Fruit fly (Drosophila melanogaster) whole organism, embryonic: ENCODE results near the gene sky.
A peak's percentile ranks its signal among the peaks of the same experiment; 100 is the strongest.

Experiments used
- Abd-B ChIP-seq: fragments of 200-800 bp; sonication (Bioruptor generic); optimal IDR thresholded peaks from 2 replicates; lab custom pipeline; 2018; ENCODE audit warnings: missing biosample characterization, mild to moderate bottlenecking, missing genetic modification characterization, moderate library complexity
- Atf6 ChIP-seq: fragments of 200-800 bp; sonication (Bioruptor generic); IDR thresholded peaks from 2 replicates; pipeline ENCODE4 v1.3.6; 2022; ENCODE audit warnings: missing biosample characterization, missing genetic modification characterization
- B-H2 ChIP-seq: fragments of 200-800 bp; sonication (Bioruptor generic); optimal IDR thresholded peaks from 2 replicates; lab custom pipeline; 2018; ENCODE audit warnings: missing biosample characterization, mild to moderate bottlenecking, missing genetic modification characterization
- BEAF-32 ChIP-seq: fragments of 200-800 bp; sonication (Bioruptor generic); optimal IDR thresholded peaks from 3 replicates; lab custom pipeline; 2017; ENCODE audit warnings: missing biosample characterization, missing genetic modification characterization, mild to moderate bottlenecking, moderate library complexity, missing genetic modification reagents
- CG11085 ChIP-seq: fragments of 200-800 bp; sonication (Bioruptor generic); IDR thresholded peaks from 2 replicates; pipeline ENCODE4 v1.3.6; 2022; ENCODE audit warnings: missing biosample characterization, missing genetic modification characterization
- CG12769 ChIP-seq: fragments of 200-800 bp; sonication (Bioruptor generic); optimal IDR thresholded peaks from 2 replicates; lab custom pipeline; 2019; ENCODE audit warnings: missing biosample characterization, mild to moderate bottlenecking, missing genetic modification characterization, moderate library complexity
- CG13775 ChIP-seq: fragments of 200-800 bp; sonication (Bioruptor generic); optimal IDR thresholded peaks from 3 replicates; lab custom pipeline; 2017; ENCODE audit warnings: missing biosample characterization, mild to moderate bottlenecking, missing genetic modification characterization
- CG1529 ChIP-seq: fragments of 200-800 bp; sonication (Bioruptor generic); optimal IDR thresholded peaks from 3 replicates; lab custom pipeline; 2018; ENCODE audit warnings: missing biosample characterization, missing genetic modification characterization
- CG15696 ChIP-seq: fragments of 200-800 bp; sonication (Bioruptor generic); optimal IDR thresholded peaks from 2 replicates; lab custom pipeline; 2019; ENCODE audit warnings: missing biosample characterization, mild to moderate bottlenecking, missing genetic modification characterization, moderate library complexity
- CG17912 ChIP-seq: fragments of 200-800 bp; sonication (Bioruptor generic); optimal IDR thresholded peaks from 2 replicates; lab custom pipeline; 2018; ENCODE audit warnings: missing biosample characterization, mild to moderate bottlenecking, missing genetic modification characterization
- CG18476 ChIP-seq: fragments of 200-800 bp; sonication (Bioruptor generic); optimal IDR thresholded peaks from 2 replicates; lab custom pipeline; 2016; ENCODE audit warnings: missing biosample characterization, mild to moderate bottlenecking, missing genetic modification characterization
- CG3281 ChIP-seq: fragments of 200-800 bp; sonication (Bioruptor generic); optimal IDR thresholded peaks from 3 replicates; lab custom pipeline; 2017; ENCODE audit warnings: missing biosample characterization, mild to moderate bottlenecking, missing genetic modification characterization
- CG4820 ChIP-seq: fragments of 200-800 bp; sonication (Bioruptor generic); optimal IDR thresholded peaks from 3 replicates; lab custom pipeline; 2016; ENCODE audit warnings: missing biosample characterization, missing genetic modification characterization
- CG6175 ChIP-seq: fragments of 200-800 bp; sonication (Bioruptor generic); IDR thresholded peaks from 3 replicates; pipeline ENCODE4 v1.3.6; 2022; ENCODE audit warnings: missing biosample characterization, missing genetic modification characterization
- CG8290 ChIP-seq, 3 experiments: fragments of 200-800 bp; sonication (Bioruptor generic); optimal IDR thresholded peaks; 2 replicates each; lab custom pipeline; 2016 to 2019; ENCODE audit warnings: missing biosample characterization in 3 of 3, missing genetic modification characterization in 3 of 3, mild to moderate bottlenecking in 2 of 3, moderate library complexity in 1 of 3
- CG9817 ChIP-seq: fragments of 200-800 bp; sonication (Bioruptor generic); optimal IDR thresholded peaks from 2 replicates; lab custom pipeline; 2018; ENCODE audit warnings: missing biosample characterization, mild to moderate bottlenecking, missing genetic modification characterization, moderate library complexity
- Dek ChIP-seq: fragments of 200-800 bp; sonication (Bioruptor generic); optimal IDR thresholded peaks from 3 replicates; lab custom pipeline; 2019; ENCODE audit warnings: missing biosample characterization, mild to moderate bottlenecking, missing genetic modification characterization, moderate library complexity
- ERR ChIP-seq: fragments of 200-800 bp; sonication (Bioruptor generic); optimal IDR thresholded peaks from 2 replicates; lab custom pipeline; 2016; ENCODE audit warnings: missing biosample characterization, missing genetic modification characterization
- Eip74EF ChIP-seq, 2 experiments: fragments of 200-800 bp in 1 of 2; fragments of >200 bp in 1 of 2; sonication (Bioruptor generic) in 1 of 2; optimal IDR thresholded peaks; 2 replicates each; lab custom pipeline; 2017 to 2019; ENCODE audit warnings: missing biosample characterization in 2 of 2, missing genetic modification characterization in 2 of 2, mild to moderate bottlenecking in 1 of 2, moderate library complexity in 1 of 2
- Fer2 ChIP-seq: fragments of 200-800 bp; sonication (Bioruptor generic); optimal IDR thresholded peaks from 2 replicates; lab custom pipeline; 2018; ENCODE audit warnings: missing biosample characterization, mild to moderate bottlenecking, missing genetic modification characterization, moderate library complexity
- H15 ChIP-seq: fragments of 200-800 bp; sonication (Bioruptor generic); IDR thresholded peaks from 3 replicates; pipeline ENCODE4 v1.3.6; 2022; ENCODE audit warnings: missing biosample characterization, missing genetic modification characterization
- HHEX ChIP-seq: fragments of 200-800 bp; sonication (Bioruptor generic); optimal IDR thresholded peaks from 3 replicates; lab custom pipeline; 2017; ENCODE audit warnings: missing biosample characterization, mild to moderate bottlenecking, missing genetic modification characterization, missing genetic modification reagents
- MBD-R2 ChIP-seq: fragments of 200-800 bp; sonication (Bioruptor generic); IDR thresholded peaks from 2 replicates; pipeline ENCODE4 v1.3.6; 2022; ENCODE audit warnings: missing biosample characterization, missing genetic modification characterization
- Med ChIP-seq: fragments of 200-800 bp; sonication (Bioruptor generic); peaks from one replicate; lab custom pipeline; 2016; ENCODE audit warnings: missing biosample characterization, missing genetic modification characterization, mild to moderate bottlenecking, inconsistent platforms, moderate library complexity
- Opbp ChIP-seq: fragments of 200-800 bp; sonication (Bioruptor generic); IDR thresholded peaks from 3 replicates; pipeline ENCODE4 v1.3.6; 2022; ENCODE audit warnings: missing biosample characterization, missing genetic modification characterization; ENCODE audit not compliant: partially characterized antibody
- PHDP ChIP-seq: fragments of 200-800 bp; sonication (Bioruptor generic); optimal IDR thresholded peaks from 3 replicates; lab custom pipeline; 2018; ENCODE audit warnings: missing biosample characterization, mild to moderate bottlenecking, missing genetic modification characterization, moderate library complexity
- Ravus ChIP-seq: fragments of 200-800 bp; sonication (Bioruptor generic); IDR thresholded peaks from 2 replicates; pipeline ENCODE4 v1.3.6; 2022; ENCODE audit warnings: missing biosample characterization, missing genetic modification characterization
- Spps ChIP-seq: fragments of 200-800 bp; sonication (Bioruptor generic); optimal IDR thresholded peaks from 2 replicates; lab custom pipeline; 2018; ENCODE audit warnings: missing biosample characterization, mild to moderate bottlenecking, missing genetic modification characterization
- TFAM ChIP-seq: fragments of 200-800 bp; sonication (Bioruptor generic); optimal IDR thresholded peaks from 2 replicates; lab custom pipeline; 2017; ENCODE audit warnings: missing biosample characterization, missing genetic modification characterization, inconsistent platforms
- Xrp1 ChIP-seq: fragments of 200-800 bp; sonication (Bioruptor generic); IDR thresholded peaks from 2 replicates; pipeline ENCODE4 v1.3.6; 2022; ENCODE audit warnings: missing biosample characterization, missing genetic modification characterization
- cas ChIP-seq: fragments of 200-800 bp; sonication (Bioruptor generic); IDR thresholded peaks from 2 replicates; pipeline ENCODE4 v1.3.6; 2022; ENCODE audit warnings: missing biosample characterization, missing genetic modification characterization
- chm ChIP-seq: fragments of 200-800 bp; sonication (Bioruptor generic); IDR thresholded peaks from 2 replicates; pipeline ENCODE4 v1.3.6; 2022; ENCODE audit warnings: missing biosample characterization, missing genetic modification characterization
- chn ChIP-seq: fragments of 200-800 bp; sonication (Bioruptor generic); optimal IDR thresholded peaks from 2 replicates; lab custom pipeline; 2016; ENCODE audit warnings: missing biosample characterization, missing genetic modification characterization
- en ChIP-seq: fragments of 200-800 bp; sonication (Bioruptor generic); optimal IDR thresholded peaks from 2 replicates; lab custom pipeline; 2016; ENCODE audit warnings: missing biosample characterization, missing genetic modification characterization
- hkb ChIP-seq, 2 experiments: fragments of 200-800 bp in 1 of 2; fragments of >200 bp in 1 of 2; sonication (Bioruptor generic) in 1 of 2; IDR thresholded peaks in 1 of 2; optimal IDR thresholded peaks in 1 of 2; 2 replicates each; pipeline versions ENCODE4 v1.3.6 to Lab custom; 2017 to 2022; ENCODE audit warnings: missing biosample characterization in 1 of 2, missing genetic modification characterization in 1 of 2
- kay ChIP-seq: fragments of 200-800 bp; sonication (Bioruptor generic); optimal IDR thresholded peaks from 2 replicates; lab custom pipeline; 2016; ENCODE audit warnings: missing biosample characterization, missing genetic modification characterization
- ken ChIP-seq: fragments of 200-800 bp; sonication (Bioruptor generic); IDR thresholded peaks from 3 replicates; pipeline ENCODE4 v1.3.6; 2022; ENCODE audit warnings: missing biosample characterization, missing genetic modification characterization
- klu ChIP-seq: fragments of 200-800 bp; sonication (Bioruptor generic); IDR thresholded peaks from 2 replicates; pipeline ENCODE4 v1.3.6; 2022; ENCODE audit warnings: missing biosample characterization, missing genetic modification characterization
- mirr ChIP-seq: fragments of 200-800 bp; sonication (Bioruptor generic); optimal IDR thresholded peaks from 3 replicates; lab custom pipeline; 2018; ENCODE audit warnings: missing biosample characterization, mild to moderate bottlenecking, missing genetic modification characterization
- pum ChIP-seq: fragments of 200-800 bp; sonication (Bioruptor generic); optimal IDR thresholded peaks from 2 replicates; lab custom pipeline; 2016; ENCODE audit warnings: missing biosample characterization, missing genetic modification characterization
- rib ChIP-seq: fragments of 200-800 bp; sonication (Bioruptor generic); IDR thresholded peaks from 2 replicates; pipeline ENCODE4 v1.3.6; 2022; ENCODE audit warnings: missing biosample characterization, missing genetic modification characterization
- row ChIP-seq: fragments of 200-800 bp; sonication (Bioruptor generic); IDR thresholded peaks from 3 replicates; pipeline ENCODE4 v1.3.6; 2022; ENCODE audit warnings: missing biosample characterization, missing genetic modification characterization
- scrt ChIP-seq: fragments of 200-800 bp; sonication (Bioruptor generic); optimal IDR thresholded peaks from 2 replicates; lab custom pipeline; 2018; ENCODE audit warnings: missing biosample characterization, mild to moderate bottlenecking, missing genetic modification characterization, moderate library complexity
- so ChIP-seq: fragments of 200-800 bp; sonication (Bioruptor generic); IDR thresholded peaks from 3 replicates; pipeline ENCODE4 v1.3.6; 2022; ENCODE audit warnings: missing biosample characterization, missing genetic modification characterization
- stwl ChIP-seq: fragments of 200-800 bp; sonication (Bioruptor generic); optimal IDR thresholded peaks from 3 replicates; lab custom pipeline; 2018; ENCODE audit warnings: missing biosample characterization, mild to moderate bottlenecking, missing genetic modification characterization, moderate library complexity
- tio ChIP-seq: fragments of 200-800 bp; sonication (Bioruptor generic); optimal IDR thresholded peaks from 2 replicates; lab custom pipeline; 2017; ENCODE audit warnings: missing biosample characterization, missing genetic modification characterization, inconsistent platforms
- ttk ChIP-seq: fragments of 200-800 bp; sonication (Bioruptor generic); IDR thresholded peaks from 2 replicates; pipeline ENCODE4 v2.1.2; 2022; ENCODE audit warnings: missing biosample characterization, missing genetic modification characterization

The sky gene

DNA sequence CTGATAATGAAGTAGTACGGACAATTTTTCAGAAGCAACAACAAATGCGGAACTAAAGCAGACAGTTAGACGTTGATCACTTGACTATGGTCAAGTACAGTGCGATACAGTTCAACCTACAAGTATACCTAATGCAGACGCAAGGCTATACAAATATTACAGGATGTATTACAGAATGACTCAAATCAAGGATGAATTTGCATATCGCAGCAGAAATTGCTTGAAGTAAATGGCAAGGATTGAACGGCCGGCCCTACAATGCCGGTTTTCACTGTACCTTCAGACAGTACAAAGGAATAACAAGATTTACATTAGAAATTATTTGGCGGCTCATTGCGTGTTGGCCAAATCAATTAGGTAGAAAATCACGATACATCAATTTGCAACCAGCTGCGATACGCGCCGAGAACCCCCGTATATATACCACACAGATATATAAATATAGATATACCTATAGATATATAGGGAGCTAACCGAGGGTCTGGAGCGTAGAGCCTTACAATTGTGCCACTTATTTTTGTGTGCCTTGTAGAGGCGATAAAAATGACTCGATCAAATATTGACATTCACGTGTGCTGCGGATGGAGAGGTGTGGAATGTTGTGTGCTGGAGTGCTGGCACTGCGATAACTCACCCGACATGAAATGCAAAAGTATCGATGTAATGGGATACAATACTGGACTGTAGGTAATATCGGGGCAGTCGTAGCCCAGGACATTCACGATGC is 37.2 kb downstream of the sky start (continued):
- TF ChIP-seq B-H2 (GFP tag; lab: Kevin White, UChicago) (no peak), cas (no peak), hkb (optimal IDR thresholded peaks at IDR 0.05; lab: Kevin White, UChicago) (no peak), hkb (GFP tag; IDR thresholded peaks at IDR 0.05; lab: Robert Waterston, UW) (peak; percentile 37; the same call in 1 of the 2 replicates), Abd-B (GFP tag; lab: Kevin White, UChicago) (no peak), chm (GFP tag; lab: Robert Waterston, UW) (no peak), CG11085 (GFP tag; lab: Robert Waterston, UW) (peak; percentile 50; the same call in 1 of the 2 replicates), Atf6 (GFP tag; lab: Robert Waterston, UW) (peak; percentile 73), en (no peak), TFAM (GFP tag; lab: Kevin White, UChicago) (no peak), rib (GFP tag; lab: Robert Waterston, UW) (peak; percentile 74), pum (peak; percentile 23), CG9817 (tag; lab: Kevin White, UChicago) (peak; percentile 51), Ravus (peak; percentile 35), klu (GFP tag; lab: Robert Waterston, UW) (0 out of 2 replicates have a peak, but pooled peaks have one; percentile 49), kay (GFP tag; lab: Kevin White, UChicago) (peak; percentile 27), HHEX (peak; percentile 63), Med (GFP tag; lab: Kevin White, UChicago) (peak; percentile 94), Spps (tag; lab: Kevin White, UChicago) (no peak), scrt (GFP tag; lab: Kevin White, UChicago) (peak; percentile 21), ken (0 out of 3 replicates have a peak, but pooled peaks have one; percentile 33), row (GFP tag; lab: Robert Waterston, UW) (peak; percentile 77; the same call in 2 of the 3 replicates), H15 (GFP tag; lab: Robert Waterston, UW) (0 out of 3 replicates have a peak, but pooled peaks have one; percentile 42), Xrp1 (peak; percentile 37; the same call in 1 of the 2 replicates), tio (no peak), CG17912 (GFP tag; lab: Kevin White, UChicago) (no peak), stwl (no peak), mirr (GFP tag; lab: Kevin White, UChicago) (no peak), ERR (peak; percentile 50), BEAF-32 (GFP tag; lab: Kevin White, UChicago) (no peak), CG3281 (GFP tag; lab: Kevin White, UChicago) (peak; percentile 65), CG8290 (GFP tag; optimal IDR thresholded peaks at IDR 0.05; lab: Kevin White, UChicago) (no peak), CG8290 (tag; optimal IDR thresholded peaks at IDR 0.05; lab: Kevin White, UChicago) (peak in 1 of 2 experiments; percentile 90), PHDP (tag; lab: Kevin White, UChicago) (peak; percentile 39), Eip74EF (GFP tag; optimal IDR thresholded peaks at IDR 0.05; lab: Kevin White, UChicago) (peak in 1 of 2 experiments; percentile 83), CG6175 (GFP tag; lab: Robert Waterston, UW) (0 out of 3 replicates have a peak, but pooled peaks have one; percentile 28), CG15696 (tag; lab: Kevin White, UChicago) (peak; percentile 27), so (GFP tag; lab: Robert Waterston, UW) (0 out of 3 replicates have a peak, but pooled peaks have one; percentile 17), CG4820 (peak; percentile 26), Fer2 (no peak), CG12769 (tag; lab: Kevin White, UChicago) (peak; percentile 86), CG1529 (no peak), Opbp (no peak), CG18476 (GFP tag; lab: Kevin White, UChicago) (no peak), chn (GFP tag; lab: Kevin White, UChicago) (no peak), MBD-R2 (GFP tag; lab: Robert Waterston, UW) (peak; percentile 50; the same call in 1 of the 2 replicates), CG13775 (peak; percentile 0), Dek (tag; lab: Kevin White, UChicago) (peak; percentile 31), ttk (no peak)
